Worm (Caenorhabditis elegans): ENCODE results near the gene osta-3.

The osta-3 gene

DNA sequence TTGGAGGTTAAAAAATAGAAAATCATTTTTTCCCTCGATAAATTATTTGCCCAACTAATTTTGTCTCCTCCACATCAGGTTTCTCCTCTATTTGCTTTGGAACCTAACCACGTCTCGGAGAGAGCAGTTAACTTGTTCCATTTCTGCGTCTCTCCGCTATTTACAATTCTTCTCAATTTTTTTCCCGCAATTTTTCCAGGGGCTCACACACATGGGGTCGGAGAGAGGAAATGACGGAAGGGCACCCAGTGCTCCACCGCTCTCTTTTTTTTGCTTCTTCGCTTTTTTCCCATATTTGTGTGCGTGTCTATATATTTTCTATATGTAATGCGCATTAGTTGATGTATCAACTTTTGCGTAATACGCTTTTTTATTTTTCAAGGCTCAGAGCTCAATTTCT lies 1.7 kb upstream of the osta-3 start (continued):
- TF ChIP-seq unc-39 (tag; optimal IDR thresholded peaks at IDR 0.05) (no peak), hif-1 (tag; optimal IDR thresholded peaks at IDR 0.05) (no peak), attf-4 (tag; optimal IDR thresholded peaks at IDR 0.05) (no peak), nhr-77 (tag; optimal IDR thresholded peaks at IDR 0.05) (peak; percentile 26), vab-7 (GFP tag; IDR thresholded peaks at IDR 0.05) (no peak), aha-1 (tag) (peak; percentile 27), saeg-2 (GFP tag; IDR thresholded peaks at IDR 0.05) (no peak), pha-4 (GFP tag; IDR thresholded peaks at IDR 0.05) (no peak), pha-4 (tag; optimal IDR thresholded peaks at IDR 0.05) (peak; percentile 52), zip-2 (tag; optimal IDR thresholded peaks at IDR 0.05) (no peak), ctbp-1 (GFP tag; IDR thresholded peaks at IDR 0.05) (no peak), Y48G9A.11 (GFP tag; IDR thresholded peaks at IDR 0.05) (no peak), cey-2 (tag; optimal IDR thresholded peaks at IDR 0.05; ENCODE audit: borderline replicate concordance, insufficient read depth) (no peak), mep-1 (tag; optimal IDR thresholded peaks at IDR 0.05) (peak; percentile 36), R02D3.7 (tag; optimal IDR thresholded peaks at IDR 0.05) (no peak), daf-19 (GFP tag; conservative IDR thresholded peaks at IDR 0.05) (no peak)

DNA sequence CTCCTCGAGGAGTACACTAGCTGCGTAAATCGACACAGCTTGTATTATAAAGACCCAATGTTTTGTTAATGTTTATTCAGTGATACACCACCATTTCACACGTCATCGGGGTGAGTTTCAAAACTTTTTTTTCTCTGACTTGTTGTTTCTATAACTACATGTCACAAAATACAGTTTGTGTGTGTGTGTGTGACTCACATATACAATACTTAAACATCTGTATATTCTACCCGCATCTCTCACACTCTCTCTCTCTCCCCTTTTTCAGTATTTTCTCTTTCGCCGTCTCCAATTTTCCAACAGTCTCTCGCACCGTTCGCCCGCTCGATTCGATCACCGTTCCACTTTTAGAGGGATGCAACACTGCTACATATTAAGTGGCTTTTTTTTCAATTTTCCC lies 859 bp upstream of the osta-3 start:
- peak; percentile 80 for TF ChIP-seq nhr-77 (tag; optimal IDR thresholded peaks at IDR 0.05)
- TF ChIP-seq unc-39 (tag; optimal IDR thresholded peaks at IDR 0.05): no peak
- no peak for TF ChIP-seq Y48G9A.11 (GFP tag; IDR thresholded peaks at IDR 0.05)
- TF ChIP-seq unc-130 (GFP tag; optimal IDR thresholded peaks at IDR 0.05): no peak
- peak; percentile 28 for TF ChIP-seq hlh-30 (tag; optimal IDR thresholded peaks at IDR 0.05; ENCODE audit: insufficient read depth)
- no peak for TF ChIP-seq spr-3 (GFP tag; optimal IDR thresholded peaks at IDR 0.05)
- TF ChIP-seq zfp-3 (GFP tag; conservative IDR thresholded peaks at IDR 0.05): no peak
- TF ChIP-seq tra-1 (GFP tag; IDR thresholded peaks at IDR 0.05): no peak
- peak in 1 of 2 experiments; percentile 3 for TF ChIP-seq lsy-2 (tag; optimal IDR thresholded peaks at IDR 0.05)
- TF ChIP-seq nhr-42 (GFP tag; IDR thresholded peaks at IDR 0.05): 0 out of 2 replicates have a peak, but pooled peaks have one; percentile 4
- no peak for TF ChIP-seq lir-3 (tag; optimal IDR thresholded peaks at IDR 0.05)
- no peak for TF ChIP-seq nhr-11 (tag; optimal IDR thresholded peaks at IDR 0.05)
- no peak for TF ChIP-seq ctbp-1 (GFP tag; IDR thresholded peaks at IDR 0.05)
- TF ChIP-seq dpl-1 (GFP tag; optimal IDR thresholded peaks at IDR 0.05): peak; percentile 4
- TF ChIP-seq T26A8.4 (GFP tag; IDR thresholded peaks at IDR 0.05): no peak
- TF ChIP-seq ceh-44 (GFP tag; IDR thresholded peaks at IDR 0.05): no peak
- no peak for TF ChIP-seq tag-97 (GFP tag; IDR thresholded peaks at IDR 0.05)
- peak; percentile 66; the same call in 1 of the 2 replicates for TF ChIP-seq pha-4 (GFP tag; IDR thresholded peaks at IDR 0.05)
- peak; percentile 24 for TF ChIP-seq pha-4 (tag; optimal IDR thresholded peaks at IDR 0.05)
- no peak for TF ChIP-seq vab-7 (GFP tag; IDR thresholded peaks at IDR 0.05)
- no peak for TF ChIP-seq zfp-2 (tag; optimal IDR thresholded peaks at IDR 0.05)
- TF ChIP-seq nhr-6 (tag; optimal IDR thresholded peaks at IDR 0.05): peak; percentile 64
- peak in 1 of 2 experiments; percentile 27 for TF ChIP-seq mdl-1 (tag; optimal IDR thresholded peaks at IDR 0.05)
- TF ChIP-seq snpc-4 (tag; optimal IDR thresholded peaks at IDR 0.05): no peak
- TF ChIP-seq daf-16 (GFP tag; optimal IDR thresholded peaks at IDR 0.05): no peak
- TF ChIP-seq daf-16 (tag; optimal IDR thresholded peaks at IDR 0.05): peak; percentile 77
- no peak for TF ChIP-seq lin-29 (GFP tag; IDR thresholded peaks at IDR 0.05)
- no peak for TF ChIP-seq zip-11 (GFP tag; IDR thresholded peaks at IDR 0.05)
- peak; percentile 30 for TF ChIP-seq pqm-1 (tag; optimal IDR thresholded peaks at IDR 0.05)
- TF ChIP-seq nhr-237 (tag; optimal IDR thresholded peaks at IDR 0.05): no peak
- peak; percentile 87 for TF ChIP-seq dve-1 (tag; optimal IDR thresholded peaks at IDR 0.05; ENCODE audit: insufficient read depth)
- TF ChIP-seq ztf-7 (tag; optimal IDR thresholded peaks at IDR 0.05): no peak
- TF ChIP-seq fos-1 (tag; optimal IDR thresholded peaks at IDR 0.05): no peak
- TF ChIP-seq attf-4 (tag; optimal IDR thresholded peaks at IDR 0.05): no peak
- peak; percentile 10 for TF ChIP-seq nhr-102 (tag; optimal IDR thresholded peaks at IDR 0.05)
- TF ChIP-seq lin-39 (tag; optimal IDR thresholded peaks at IDR 0.05): no peak
- peak; percentile 11 for TF ChIP-seq R02D3.7 (tag; optimal IDR thresholded peaks at IDR 0.05)
- TF ChIP-seq D1046.2 (GFP tag; IDR thresholded peaks at IDR 0.05): no peak
- TF ChIP-seq duxl-1 (tag; optimal IDR thresholded peaks at IDR 0.05; ENCODE audit: poor library complexity): peak; percentile 1
- no peak for TF ChIP-seq ceh-62 (tag; optimal IDR thresholded peaks at IDR 0.05)
- TF ChIP-seq aha-1 (tag): no peak
- no peak for TF ChIP-seq ceh-20 (GFP tag; IDR thresholded peaks at IDR 0.05)
- TF ChIP-seq Y75B8A.6 (GFP tag; IDR thresholded peaks at IDR 0.05): no peak
- peak; percentile 37 for TF ChIP-seq mep-1 (tag; optimal IDR thresholded peaks at IDR 0.05)
- TF ChIP-seq nhr-28 (tag; optimal IDR thresholded peaks at IDR 0.05): peak; percentile 98
